Worm (Caenorhabditis elegans): Measurements from ENCODE around the gene F14D7.12.

Gene F14D7.12

ce11 chrV:14299569-14300064 lies at the start of gene F14D7.12, which contains the start of gene spig-3:
F14D7.12 (plus strand) TSS chrV:14300014.
spig-3 (minus strand) TSS chrV:14299669.
- TF ChIP-seq unc-55 (GFP tag; optimal IDR thresholded peaks at IDR 0.05) (no peak), pqm-1 (tag; optimal IDR thresholded peaks at IDR 0.05) (no peak), nhr-232 (tag; optimal IDR thresholded peaks at IDR 0.05) (no peak), ref-2 (tag; optimal IDR thresholded peaks at IDR 0.05) (no peak), pha-4 (tag; optimal IDR thresholded peaks at IDR 0.05) (no peak), C08G9.2 (tag; optimal IDR thresholded peaks at IDR 0.05) (no peak), tbx-7 (tag; optimal IDR thresholded peaks at IDR 0.05) (no peak), syd-9 (tag; optimal IDR thresholded peaks at IDR 0.05) (no peak), hlh-6 (tag; optimal IDR thresholded peaks at IDR 0.05) (no peak), ceh-2 (tag; optimal IDR thresholded peaks at IDR 0.05) (no peak), odd-2 (tag; optimal IDR thresholded peaks at IDR 0.05) (no peak), ceh-24 (tag; optimal IDR thresholded peaks at IDR 0.05) (no peak), C38D4.7 (GFP tag; optimal IDR thresholded peaks at IDR 0.05) (no peak), ceh-30 (tag; optimal IDR thresholded peaks at IDR 0.05) (no peak), hlh-13 (GFP tag; optimal IDR thresholded peaks at IDR 0.05) (no peak), eyg-1 (tag; optimal IDR thresholded peaks at IDR 0.05) (no peak), che-1 (tag; optimal IDR thresholded peaks at IDR 0.05) (no peak), fkh-6 (tag; optimal IDR thresholded peaks at IDR 0.05) (no peak), unc-3 (GFP tag; conservative IDR thresholded peaks at IDR 0.05) (no peak), unc-3 (tag; optimal IDR thresholded peaks at IDR 0.05) (no peak)

ce11 chrV:14252025-14252424 lies 47.8 kb upstream of the F14D7.12 start, which contains the start of gene K02E11.5:
K02E11.5 (plus strand) TSS chrV:14252325.
- TF ChIP-seq hlh-6 (tag; optimal IDR thresholded peaks at IDR 0.05) (no peak), madf-2 (tag; optimal IDR thresholded peaks at IDR 0.05) (no peak), nhr-11 (tag; optimal IDR thresholded peaks at IDR 0.05) (no peak), hlh-13 (GFP tag; optimal IDR thresholded peaks at IDR 0.05) (no peak), pag-3 (tag; optimal IDR thresholded peaks at IDR 0.05; ENCODE audit: borderline replicate concordance) (no peak), ceh-19 (GFP tag; optimal IDR thresholded peaks at IDR 0.05) (no peak), unc-55 (GFP tag; optimal IDR thresholded peaks at IDR 0.05) (no peak), ama-1 (optimal IDR thresholded peaks at IDR 0.05) (no peak), K09A11.1 (tag; optimal IDR thresholded peaks at IDR 0.05; ENCODE audit: insufficient read depth) (no peak), nfya-1 (tag; optimal IDR thresholded peaks at IDR 0.05) (no peak), hlh-8 (tag; optimal IDR thresholded peaks at IDR 0.05) (no peak), gmeb-2 (tag; optimal IDR thresholded peaks at IDR 0.05) (no peak)

ce11 chrV:14254221-14254620 lies 45.6 kb upstream of the F14D7.12 start, which contains the start of gene K02E11.7:
K02E11.7 (minus strand) TSS chrV:14254321.
- no peak for TF ChIP-seq nfya-1 (tag; optimal IDR thresholded peaks at IDR 0.05)
- TF ChIP-seq sox-4 (tag; optimal IDR thresholded peaks at IDR 0.05), result no peak
- no peak for TF ChIP-seq ref-2 (tag; optimal IDR thresholded peaks at IDR 0.05)
- TF ChIP-seq ahr-1 (tag; optimal IDR thresholded peaks at IDR 0.05), result no peak
- no peak for TF ChIP-seq pros-1 (tag; optimal IDR thresholded peaks at IDR 0.05)
- no peak for TF ChIP-seq fax-1 (tag; optimal IDR thresholded peaks at IDR 0.05)
- no peak for TF ChIP-seq hlh-6 (tag; optimal IDR thresholded peaks at IDR 0.05)
- TF ChIP-seq pha-2 (tag; optimal IDR thresholded peaks at IDR 0.05), result no peak
- TF ChIP-seq nhr-11 (tag; optimal IDR thresholded peaks at IDR 0.05), result no peak
- TF ChIP-seq F13H6.1 (tag; optimal IDR thresholded peaks at IDR 0.05), result no peak
- no peak for TF ChIP-seq pha-4 (tag; optimal IDR thresholded peaks at IDR 0.05)
- TF ChIP-seq K09A11.1 (tag; optimal IDR thresholded peaks at IDR 0.05; ENCODE audit: insufficient read depth), result no peak
- no peak for TF ChIP-seq sox-2 (GFP tag; IDR thresholded peaks at IDR 0.05)
- no peak for TF ChIP-seq lim-6 (tag; optimal IDR thresholded peaks at IDR 0.05)

ce11 chrV:14256813-14257212 lies 43.0 kb upstream of the F14D7.12 start, which contains the start of gene sre-8:
sre-8 (plus strand) TSS chrV:14257113.
- TF ChIP-seq pax-1 (tag; optimal IDR thresholded peaks at IDR 0.05) (no peak), ref-2 (tag; optimal IDR thresholded peaks at IDR 0.05) (no peak), sox-4 (tag; optimal IDR thresholded peaks at IDR 0.05) (no peak), ahr-1 (tag; optimal IDR thresholded peaks at IDR 0.05) (no peak), ceh-30 (tag; optimal IDR thresholded peaks at IDR 0.05) (no peak), madf-2 (tag; optimal IDR thresholded peaks at IDR 0.05) (no peak), lim-6 (tag; optimal IDR thresholded peaks at IDR 0.05) (no peak), hlh-13 (GFP tag; optimal IDR thresholded peaks at IDR 0.05) (no peak), npax-4 (tag; optimal IDR thresholded peaks at IDR 0.05) (no peak), syd-9 (tag; optimal IDR thresholded peaks at IDR 0.05) (no peak), sox-2 (GFP tag; IDR thresholded peaks at IDR 0.05) (no peak), ceh-9 (tag; optimal IDR thresholded peaks at IDR 0.05) (no peak), fkh-10 (GFP tag; optimal IDR thresholded peaks at IDR 0.05) (no peak), mec-3 (tag; optimal IDR thresholded peaks at IDR 0.05; ENCODE audit: borderline replicate concordance) (no peak), Y22D7AL.16 (tag; optimal IDR thresholded peaks at IDR 0.05) (no peak), T23F11.4 (GFP tag; optimal IDR thresholded peaks at IDR 0.05) (no peak), pag-3 (tag; optimal IDR thresholded peaks at IDR 0.05; ENCODE audit: borderline replicate concordance) (no peak), nhr-11 (tag; optimal IDR thresholded peaks at IDR 0.05) (no peak), tbx-7 (tag; optimal IDR thresholded peaks at IDR 0.05) (no peak), ceh-48 (tag; optimal IDR thresholded peaks at IDR 0.05) (no peak)

Data from whole organism, late embryonic.